Fruit fly (Drosophila melanogaster): Measurements from ENCODE around the gene Muc30E.

- TF ChIP-seq Sin3A (optimal IDR thresholded peaks at IDR 0.05) (no peak), psq (optimal IDR thresholded peaks at IDR 0.05) (no peak)
Measured at dm6 chr2L:9894193-9894592, 8.7 kb downstream of the Muc30E start.

Data from Kc167 (cell line).